Fruit fly (Drosophila melanogaster) whole organism, prepupa: ENCODE measurements around the gene CG13084.
A peak's percentile ranks its signal among the peaks of the same experiment; 100 is the strongest.

Experiments
- Blimp-1 ChIP-seq: fragments of 200-800 bp; sonication (Bioruptor generic); optimal IDR thresholded peaks from 3 replicates; lab custom pipeline; 2017; ENCODE audit warnings: missing biosample characterization, missing genetic modification characterization, mild to moderate bottlenecking, moderate library complexity, missing genetic modification reagents
- CG10631 ChIP-seq: fragments of 200-800 bp; sonication (Bioruptor generic); optimal IDR thresholded peaks from 2 replicates; lab custom pipeline; 2016; ENCODE audit warnings: missing biosample characterization, missing genetic modification characterization
- CG10669 ChIP-seq: fragments of 200-800 bp; sonication (Bioruptor generic); optimal IDR thresholded peaks from 3 replicates; lab custom pipeline; 2018; ENCODE audit warnings: missing biosample characterization, mild to moderate bottlenecking, missing genetic modification characterization, moderate library complexity
- CG11294 ChIP-seq: fragments of 200-800 bp; sonication (Bioruptor generic); IDR thresholded peaks from 2 replicates; pipeline ENCODE4 v1.3.6; 2022; ENCODE audit warnings: missing biosample characterization, missing genetic modification characterization
- CG11762 ChIP-seq: fragments of 200-800 bp; sonication (Bioruptor generic); optimal IDR thresholded peaks from 3 replicates; lab custom pipeline; 2016; ENCODE audit warnings: missing biosample characterization, missing genetic modification characterization; ENCODE audit not compliant: insufficient read depth
- CG11902 ChIP-seq: fragments of 200-800 bp; sonication (Bioruptor generic); optimal IDR thresholded peaks from 3 replicates; lab custom pipeline; 2016; ENCODE audit warnings: missing biosample characterization, missing genetic modification characterization
- CG15336 ChIP-seq: fragments of 200-800 bp; sonication (Bioruptor generic); IDR thresholded peaks from 2 replicates; pipeline ENCODE4 v1.3.6; 2022; ENCODE audit warnings: missing biosample characterization, missing genetic modification characterization
- CG1621 ChIP-seq: fragments of 200-800 bp; sonication (Bioruptor generic); optimal IDR thresholded peaks from 3 replicates; lab custom pipeline; 2018; ENCODE audit warnings: missing biosample characterization, mild to moderate bottlenecking, missing genetic modification characterization
- CG31627 ChIP-seq: fragments of 200-800 bp; sonication (Bioruptor generic); optimal IDR thresholded peaks from 3 replicates; lab custom pipeline; 2016; ENCODE audit warnings: missing biosample characterization, missing genetic modification characterization
- CG32006 ChIP-seq: fragments of 200-800 bp; sonication (Bioruptor generic); optimal IDR thresholded peaks from 3 replicates; lab custom pipeline; 2017; ENCODE audit warnings: missing biosample characterization, mild to moderate bottlenecking, missing genetic modification characterization
- CG34406 ChIP-seq: fragments of 200-800 bp; sonication (Bioruptor generic); optimal IDR thresholded peaks from 3 replicates; lab custom pipeline; 2016; ENCODE audit warnings: missing biosample characterization, missing genetic modification characterization
- CG3919 ChIP-seq: fragments of 200-800 bp; sonication (Bioruptor generic); optimal IDR thresholded peaks from 3 replicates; lab custom pipeline; 2016; ENCODE audit warnings: missing biosample characterization, missing genetic modification characterization
- CG6163 ChIP-seq: fragments of 200-800 bp; sonication (Bioruptor generic); IDR thresholded peaks from 3 replicates; pipeline ENCODE4 v1.3.6; 2022; ENCODE audit warnings: missing biosample characterization, missing genetic modification characterization
- CG7368 ChIP-seq: fragments of 200-800 bp; sonication (Bioruptor generic); optimal IDR thresholded peaks from 3 replicates; lab custom pipeline; 2016; ENCODE audit warnings: missing biosample characterization, missing genetic modification characterization
- CG8119 ChIP-seq: fragments of 200-800 bp; sonication (Bioruptor generic); IDR thresholded peaks from 3 replicates; pipeline ENCODE4 v1.3.6; 2022; ENCODE audit warnings: missing biosample characterization, missing genetic modification characterization
- CG8632 ChIP-seq: fragments of 200-800 bp; sonication (Bioruptor generic); optimal IDR thresholded peaks from 3 replicates; lab custom pipeline; 2016; ENCODE audit warnings: missing biosample characterization, missing genetic modification characterization
- CG9139 ChIP-seq: fragments of 200-800 bp; sonication (Bioruptor generic); optimal IDR thresholded peaks from 3 replicates; lab custom pipeline; 2017; ENCODE audit warnings: missing biosample characterization, mild to moderate bottlenecking, missing genetic modification characterization
- Eip75B ChIP-seq: fragments of 200-800 bp; sonication (Bioruptor generic); optimal IDR thresholded peaks from 3 replicates; lab custom pipeline; 2016; ENCODE audit warnings: missing biosample characterization, missing genetic modification characterization
- Eip93F ChIP-seq: fragments of 200-800 bp; sonication (Bioruptor generic); optimal IDR thresholded peaks from 2 replicates; lab custom pipeline; 2016; ENCODE audit warnings: missing biosample characterization, mild to moderate bottlenecking, missing genetic modification characterization
- Ets96B ChIP-seq: fragments of 200-800 bp; optimal IDR thresholded peaks from 2 replicates; lab custom pipeline; 2019; ENCODE audit warnings: missing biosample characterization, mild to moderate bottlenecking, missing genetic modification characterization, moderate library complexity
- Gug ChIP-seq: fragments of 200-800 bp; sonication (Bioruptor generic); IDR thresholded peaks from 2 replicates; pipeline ENCODE4 v1.3.6; 2022; ENCODE audit warnings: missing biosample characterization, missing genetic modification characterization
- Hr38 ChIP-seq: sonication (Bioruptor generic); optimal IDR thresholded peaks from 2 replicates; lab custom pipeline; 2016; ENCODE audit warnings: missing biosample characterization, missing genetic modification characterization
- Hr39 ChIP-seq: fragments of 200-800 bp; sonication (Bioruptor generic); optimal IDR thresholded peaks from 2 replicates; lab custom pipeline; 2016; ENCODE audit warnings: missing biosample characterization, missing genetic modification characterization
- Hr4 ChIP-seq: fragments of 200-800 bp; sonication (Bioruptor generic); optimal IDR thresholded peaks from 3 replicates; lab custom pipeline; 2016; ENCODE audit warnings: missing biosample characterization, missing genetic modification characterization
- Met ChIP-seq: fragments of 200-800 bp; sonication (Bioruptor generic); optimal IDR thresholded peaks from 3 replicates; lab custom pipeline; 2016; ENCODE audit warnings: missing biosample characterization, missing genetic modification characterization
- Sox14 ChIP-seq: fragments of 200-800 bp; sonication (Bioruptor generic); optimal IDR thresholded peaks from 3 replicates; lab custom pipeline; 2016; ENCODE audit warnings: missing biosample characterization, missing genetic modification characterization
- achi ChIP-seq: fragments of 200-800 bp; sonication (Bioruptor generic); optimal IDR thresholded peaks from 3 replicates; lab custom pipeline; 2016; ENCODE audit warnings: missing biosample characterization, missing genetic modification characterization
- acj6 ChIP-seq: fragments of 200-800 bp; sonication (Bioruptor generic); optimal IDR thresholded peaks from 3 replicates; lab custom pipeline; 2016; ENCODE audit warnings: missing biosample characterization, missing genetic modification characterization
- cyc ChIP-seq: fragments of 200-800 bp; sonication (Bioruptor generic); optimal IDR thresholded peaks from 3 replicates; lab custom pipeline; 2016; ENCODE audit warnings: missing biosample characterization, missing genetic modification characterization
- dsx ChIP-seq: fragments of 200-800 bp; optimal IDR thresholded peaks from 3 replicates; lab custom pipeline; 2019; ENCODE audit warnings: missing biosample characterization, mild to moderate bottlenecking, missing genetic modification characterization, moderate library complexity; ENCODE audit not compliant: poor library complexity, severe bottlenecking
- eg ChIP-seq: fragments of 200-800 bp; sonication (Bioruptor generic); IDR thresholded peaks from 3 replicates; pipeline ENCODE4 v1.3.6; 2022; ENCODE audit warnings: missing biosample characterization, missing genetic modification characterization
- esn ChIP-seq: fragments of 200-800 bp; sonication (Bioruptor generic); optimal IDR thresholded peaks from 2 replicates; lab custom pipeline; 2016; ENCODE audit warnings: missing biosample characterization, mild to moderate bottlenecking, missing genetic modification characterization, moderate library complexity
- lz ChIP-seq: fragments of 200-800 bp; sonication (Bioruptor generic); optimal IDR thresholded peaks from 3 replicates; lab custom pipeline; 2016; ENCODE audit warnings: missing biosample characterization, missing genetic modification characterization
- net ChIP-seq: fragments of 200-800 bp; sonication (Bioruptor generic); optimal IDR thresholded peaks from 3 replicates; lab custom pipeline; 2016; ENCODE audit warnings: missing biosample characterization, missing genetic modification characterization
- pdm3 ChIP-seq: fragments of 200-800 bp; sonication (Bioruptor generic); optimal IDR thresholded peaks from 3 replicates; lab custom pipeline; 2016; ENCODE audit warnings: missing biosample characterization, missing genetic modification characterization
- salr ChIP-seq, 2 experiments: fragments of 200-800 bp; sonication (Bioruptor generic); optimal IDR thresholded peaks; 3 replicates each; lab custom pipeline; 2016 to 2018; ENCODE audit warnings: missing biosample characterization in 2 of 2, missing genetic modification characterization in 2 of 2, mild to moderate bottlenecking in 1 of 2
- spab ChIP-seq: fragments of 200-800 bp; sonication (Bioruptor generic); optimal IDR thresholded peaks from 2 replicates; lab custom pipeline; 2017; ENCODE audit warnings: missing biosample characterization, mild to moderate bottlenecking, missing genetic modification characterization, missing genetic modification reagents
- ss ChIP-seq, 2 experiments: fragments of 200-800 bp; sonication (Bioruptor generic); optimal IDR thresholded peaks; 2 replicates in 1 of 2; 3 replicates in 1 of 2; lab custom pipeline; 2017 to 2018; ENCODE audit warnings: mild to moderate bottlenecking in 2 of 2, missing biosample characterization in 2 of 2, missing genetic modification characterization in 2 of 2, moderate library complexity in 1 of 2
- svp ChIP-seq: fragments of 200-800 bp; sonication (Bioruptor generic); peaks from one replicate; lab custom pipeline; 2016; ENCODE audit warnings: missing biosample characterization, missing genetic modification characterization
- topi ChIP-seq: fragments of 200-800 bp; sonication (Bioruptor generic); optimal IDR thresholded peaks from 3 replicates; lab custom pipeline; 2016; ENCODE audit warnings: missing biosample characterization, missing genetic modification characterization
- vri ChIP-seq: fragments of 200-800 bp; sonication (Bioruptor generic); optimal IDR thresholded peaks from 3 replicates; lab custom pipeline; 2016; ENCODE audit warnings: missing biosample characterization, mild to moderate bottlenecking, missing genetic modification characterization

The CG13084 gene

dm6 chr2L:19508361-19508918 lies 23.7 kb downstream of the CG13084 start, which contains the start of gene cyst:
Gene cyst (minus strand): TSS chr2L:19508764.
- TF ChIP-seq salr (GFP tag; optimal IDR thresholded peaks at IDR 0.05; lab: Kevin White, UChicago) (no peak), topi (GFP tag; lab: Kevin White, UChicago) (no peak), ss (GFP tag; optimal IDR thresholded peaks at IDR 0.05; lab: Kevin White, UChicago) (no peak), lz (GFP tag; lab: Kevin White, UChicago) (no peak), Ets96B (no peak), Sox14 (peak; percentile 36), CG8632 (GFP tag; lab: Kevin White, UChicago) (no peak), CG3919 (GFP tag; lab: Kevin White, UChicago) (no peak), Eip93F (GFP tag; lab: Kevin White, UChicago) (no peak), esn (peak; percentile 43), CG10631 (GFP tag; lab: Kevin White, UChicago) (no peak), Hr38 (GFP tag; lab: Kevin White, UChicago) (no peak), cyc (peak; percentile 47), vri (no peak), Hr39 (GFP tag; lab: Kevin White, UChicago) (no peak), eg (GFP tag; lab: Robert Waterston, UW) (0 out of 3 replicates have a peak, but pooled peaks have one; percentile 37), CG11902 (GFP tag; lab: Kevin White, UChicago) (no peak), CG34406 (GFP tag; lab: Kevin White, UChicago) (no peak), CG8119 (GFP tag; lab: Robert Waterston, UW) (no peak), CG9139 (GFP tag; lab: Kevin White, UChicago) (no peak), Blimp-1 (GFP tag; lab: Kevin White, UChicago) (no peak), CG11294 (GFP tag; lab: Robert Waterston, UW) (no peak), CG31627 (GFP tag; lab: Kevin White, UChicago) (peak; percentile 34)

dm6 chr2L:19512184-19512583 lies 27.5 kb downstream of the CG13084 start:
- TF ChIP-seq CG8119 (GFP tag; lab: Robert Waterston, UW): no peak
- no peak for TF ChIP-seq Met (GFP tag; lab: Kevin White, UChicago)
- no peak for TF ChIP-seq CG15336
- no peak for TF ChIP-seq Hr4 (GFP tag; lab: Kevin White, UChicago)
- TF ChIP-seq CG7368: no peak
- TF ChIP-seq Eip75B (GFP tag; lab: Kevin White, UChicago): no peak
- TF ChIP-seq Gug: no peak
- TF ChIP-seq acj6 (GFP tag; lab: Kevin White, UChicago): no peak
- TF ChIP-seq Ets96B: no peak
- no peak for TF ChIP-seq salr (GFP tag; optimal IDR thresholded peaks at IDR 0.05; lab: Kevin White, UChicago)
- no peak for TF ChIP-seq CG32006 (GFP tag; lab: Kevin White, UChicago)
- TF ChIP-seq Hr38 (GFP tag; lab: Kevin White, UChicago): no peak
- no peak for TF ChIP-seq achi (GFP tag; lab: Kevin White, UChicago)
- TF ChIP-seq svp (GFP tag; lab: Kevin White, UChicago): no peak

dm6 chr2L:19516062-19516461 lies 31.3 kb downstream of the CG13084 start:
- TF ChIP-seq CG1621 (tag; lab: Kevin White, UChicago) (no peak), CG32006 (GFP tag; lab: Kevin White, UChicago) (no peak), CG34406 (GFP tag; lab: Kevin White, UChicago) (no peak), net (GFP tag; lab: Kevin White, UChicago) (no peak), Blimp-1 (GFP tag; lab: Kevin White, UChicago) (no peak), spab (GFP tag; lab: Kevin White, UChicago) (no peak), CG10669 (GFP tag; lab: Kevin White, UChicago) (no peak), CG10631 (GFP tag; lab: Kevin White, UChicago) (no peak), achi (GFP tag; lab: Kevin White, UChicago) (no peak), Sox14 (no peak), Hr39 (GFP tag; lab: Kevin White, UChicago) (no peak), CG11762 (GFP tag; lab: Kevin White, UChicago) (no peak), CG11294 (GFP tag; lab: Robert Waterston, UW) (no peak), dsx (GFP tag; lab: Kevin White, UChicago) (no peak), Ets96B (no peak), pdm3 (GFP tag; lab: Kevin White, UChicago) (no peak), CG6163 (GFP tag; lab: Robert Waterston, UW) (no peak), CG8632 (GFP tag; lab: Kevin White, UChicago) (no peak)
